Worm (Caenorhabditis elegans): ENCODE results near the gene lgc-9.

DNA sequence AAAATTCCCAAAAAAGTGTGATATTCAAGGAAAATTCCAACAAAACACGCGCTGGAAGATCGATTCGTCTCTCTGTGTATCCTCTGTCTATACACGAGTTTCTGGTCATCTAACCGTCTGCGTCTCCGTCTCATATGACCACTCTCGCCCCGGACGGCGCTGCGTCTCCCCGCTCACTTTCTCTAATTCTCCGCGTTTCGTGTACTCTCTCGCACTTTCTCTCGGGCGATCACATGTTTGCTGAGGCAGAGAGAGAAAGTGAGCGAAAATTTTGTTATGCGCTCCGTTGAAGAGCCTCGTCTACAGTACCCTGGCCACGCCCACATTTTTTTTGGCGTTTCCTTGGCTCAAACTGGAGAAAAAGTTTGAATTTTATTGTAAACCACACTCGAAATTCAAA, 30.9 kb upstream of the lgc-9 start:
- TF ChIP-seq hlh-30 (tag; optimal IDR thresholded peaks at IDR 0.05; ENCODE audit: insufficient read depth) (peak; percentile 99), K02D7.2 (tag; optimal IDR thresholded peaks at IDR 0.05) (no peak), C08G9.2 (tag; optimal IDR thresholded peaks at IDR 0.05) (peak; percentile 37), odd-2 (tag; optimal IDR thresholded peaks at IDR 0.05) (no peak), ama-1 (optimal IDR thresholded peaks at IDR 0.05) (no peak), ceh-9 (tag; optimal IDR thresholded peaks at IDR 0.05) (no peak), tbx-2 (tag; optimal IDR thresholded peaks at IDR 0.05) (peak; percentile 56)

All from whole organism, late embryonic.